Worm (Caenorhabditis elegans): ENCODE measurements around the gene cisd-1.

ce11 chrII:11495307-11495706 is 25.9 kb upstream of the cisd-1 start, which contains the start of the genes ooc-3 and B0334.4:
- TF ChIP-seq snpc-4 (tag; optimal IDR thresholded peaks at IDR 0.05), result no peak
- no peak for TF ChIP-seq nhr-237 (tag; optimal IDR thresholded peaks at IDR 0.05)
- no peak for TF ChIP-seq sptf-1 (tag; optimal IDR thresholded peaks at IDR 0.05)
- TF ChIP-seq lin-13 (tag; optimal IDR thresholded peaks at IDR 0.05), result no peak
- no peak for TF ChIP-seq unc-62 (GFP tag; optimal IDR thresholded peaks at IDR 0.05)
- TF ChIP-seq sem-2 (GFP tag; optimal IDR thresholded peaks at IDR 0.05), result no peak
- no peak for TF ChIP-seq blmp-1 (tag; optimal IDR thresholded peaks at IDR 0.05)
- no peak for TF ChIP-seq ztf-11 (tag; optimal IDR thresholded peaks at IDR 0.05)
- TF ChIP-seq unc-39 (tag; optimal IDR thresholded peaks at IDR 0.05), result no peak
- no peak for TF ChIP-seq nhr-2 (tag; optimal IDR thresholded peaks at IDR 0.05)
- TF ChIP-seq lin-32 (GFP tag; optimal IDR thresholded peaks at IDR 0.05), result no peak
